Fruit fly (Drosophila melanogaster): ENCODE measurements around the gene bdwf.
A peak's percentile ranks its signal among the peaks of the same experiment; 100 is the strongest.

The bdwf gene

dm6 chr3R:17080666-17081358, 37.9 kb upstream of the bdwf start (continued):
- TF ChIP-seq CG2875 (GFP tag; optimal IDR thresholded peaks at IDR 0.05) (peak; percentile 97), z (GFP tag; IDR thresholded peaks at IDR 0.05) (peak; percentile 74; the same call in 2 of the 3 replicates), Mrtf (GFP tag; IDR thresholded peaks at IDR 0.05) (peak; percentile 88), CG1832 (GFP tag; optimal IDR thresholded peaks at IDR 0.05) (no peak), PHDP (tag; optimal IDR thresholded peaks at IDR 0.05) (peak; percentile 97), pho (GFP tag; optimal IDR thresholded peaks at IDR 0.05) (peak; percentile 89), Vsx1 (GFP tag; optimal IDR thresholded peaks at IDR 0.05) (peak; percentile 92), Doc2 (GFP tag; IDR thresholded peaks at IDR 0.05) (peak; percentile 56; the same call in 1 of the 2 replicates), sna (GFP tag; IDR thresholded peaks at IDR 0.05; ENCODE audit: partially characterized antibody) (no peak), H15 (GFP tag; IDR thresholded peaks at IDR 0.05) (peak; percentile 89), CG30431 (GFP tag; optimal IDR thresholded peaks at IDR 0.05) (peak; percentile 91), HLH4C (GFP tag; IDR thresholded peaks at IDR 0.05; ENCODE audit: partially characterized antibody) (no peak), CG33557 (GFP tag; optimal IDR thresholded peaks at IDR 0.05) (peak; percentile 94), CG17612 (GFP tag; IDR thresholded peaks at IDR 0.05) (peak; percentile 81), sim (GFP tag; IDR thresholded peaks at IDR 0.05) (peak; percentile 90; the same call in 1 of the 2 replicates), Meics (GFP tag; optimal IDR thresholded peaks at IDR 0.05) (peak; percentile 95), Pdp1 (GFP tag; optimal IDR thresholded peaks at IDR 0.05) (peak; percentile 87 to 92), CG11456 (GFP tag; IDR thresholded peaks at IDR 0.05) (peak; percentile 90), btn (GFP tag; optimal IDR thresholded peaks at IDR 0.05) (peak; percentile 71), knrl (GFP tag; IDR thresholded peaks at IDR 0.05; ENCODE audit: partially characterized antibody) (no peak), pzg (GFP tag; optimal IDR thresholded peaks at IDR 0.05) (no peak), Blimp-1 (GFP tag; optimal IDR thresholded peaks at IDR 0.05) (peak; percentile 92), Hmr (GFP tag; optimal IDR thresholded peaks at IDR 0.05) (peak; percentile 97), Ssrp (tag; optimal IDR thresholded peaks at IDR 0.05) (peak; percentile 96), unpg (GFP tag; optimal IDR thresholded peaks at IDR 0.05) (peak; percentile 97), Scr (GFP tag; IDR thresholded peaks at IDR 0.05; ENCODE audit: partially characterized antibody) (no peak), sob (GFP tag; IDR thresholded peaks at IDR 0.05) (peak; percentile 91), nerfin-1 (tag; optimal IDR thresholded peaks at IDR 0.05) (peak; percentile 94), CG3726 (GFP tag; IDR thresholded peaks at IDR 0.05) (peak; percentile 87), abd-A (tag; optimal IDR thresholded peaks at IDR 0.05) (no peak), Eip74EF (GFP tag; optimal IDR thresholded peaks at IDR 0.05) (peak in 1 of 2 experiments; percentile 98), CG17802 (tag; optimal IDR thresholded peaks at IDR 0.05) (peak; percentile 63), Dek (tag; optimal IDR thresholded peaks at IDR 0.05) (peak; percentile 92), kah (GFP tag; optimal IDR thresholded peaks at IDR 0.05) (peak; percentile 90), Hr3 (GFP tag; optimal IDR thresholded peaks at IDR 0.05) (peak; percentile 95), zfh1 (GFP tag; IDR thresholded peaks at IDR 0.05) (peak; percentile 94; the same call in 2 of the 3 replicates), hkb (optimal IDR thresholded peaks at IDR 0.05) (no peak), hkb (GFP tag; IDR thresholded peaks at IDR 0.05) (peak; percentile 98), MBD-R2 (GFP tag; IDR thresholded peaks at IDR 0.05) (peak; percentile 66; the same call in 1 of the 2 replicates), CG9437 (GFP tag; optimal IDR thresholded peaks at IDR 0.05) (peak; percentile 94), ken (GFP tag; IDR thresholded peaks at IDR 0.05) (peak; percentile 90), CG10543 (GFP tag; optimal IDR thresholded peaks at IDR 0.05) (peak; percentile 87), CG31388 (GFP tag; optimal IDR thresholded peaks at IDR 0.05) (peak; percentile 73), lilli (GFP tag; optimal IDR thresholded peaks at IDR 0.05) (peak; percentile 94), vvl (GFP tag; IDR thresholded peaks at IDR 0.05) (peak; percentile 96), lab (GFP tag; optimal IDR thresholded peaks at IDR 0.05) (peak; percentile 96), prd (optimal IDR thresholded peaks at IDR 0.05) (no peak), prd (GFP tag; IDR thresholded peaks at IDR 0.05) (peak; percentile 94), br (optimal IDR thresholded peaks at IDR 0.05) (no peak)
